Worm (Caenorhabditis elegans) whole organism, mixed stage, embryonic: Measurements from ENCODE around the gene Y50D4B.2.

Source experiments
- M03D4.4 ChIP-seq: sonication (generic microtip); optimal IDR thresholded peaks from 2 replicates; lab custom pipeline; 2017; ENCODE audit warnings: mild to moderate bottlenecking, missing genetic modification characterization, missing compliant biosample characterization
- bed-3 ChIP-seq: fragments of 200-800 bp; sonication (Bioruptor generic); optimal IDR thresholded peaks from 3 replicates; lab custom pipeline; 2018; ENCODE audit warnings: mild to moderate bottlenecking, missing genetic modification characterization, moderate library complexity, missing compliant biosample characterization
- ceh-39 ChIP-seq: fragments of 150-350 bp; optimal IDR thresholded peaks from 2 replicates; lab custom pipeline; 2014; ENCODE audit warnings: missing biosample characterization, missing genetic modification characterization
- ceh-43 ChIP-seq: fragments of 200-800 bp; sonication (Bioruptor generic); optimal IDR thresholded peaks from 2 replicates; lab custom pipeline; 2018; ENCODE audit warnings: mild to moderate bottlenecking, missing genetic modification characterization, moderate library complexity, missing compliant biosample characterization
- ceh-83 ChIP-seq: fragments of 200-800 bp; sonication (Bioruptor generic); optimal IDR thresholded peaks from 2 replicates; lab custom pipeline; 2018; ENCODE audit warnings: mild to moderate bottlenecking, missing genetic modification characterization, missing compliant biosample characterization
- ces-1 ChIP-seq: fragments of 150-350 bp; optimal IDR thresholded peaks from 2 replicates; lab custom pipeline; 2014; ENCODE audit warnings: missing biosample characterization, missing genetic modification reagents, missing genetic modification characterization
- cnd-1 ChIP-seq: fragments of 200-800 bp; sonication (Bioruptor generic); optimal IDR thresholded peaks from 2 replicates; lab custom pipeline; 2018; ENCODE audit warnings: mild to moderate bottlenecking, missing genetic modification characterization, missing compliant biosample characterization
- drap-1 ChIP-seq: fragments of 200-800 bp; sonication (Bioruptor generic); optimal IDR thresholded peaks from 3 replicates; lab custom pipeline; 2018; ENCODE audit warnings: mild to moderate bottlenecking, missing genetic modification characterization, missing compliant biosample characterization
- elt-3 ChIP-seq: fragments of 150-350 bp; optimal IDR thresholded peaks from 2 replicates; lab custom pipeline; 2014; ENCODE audit warnings: missing biosample characterization, missing genetic modification characterization
- flh-1 ChIP-seq: fragments of 200-800 bp; sonication (Bioruptor generic); optimal IDR thresholded peaks from 2 replicates; lab custom pipeline; 2018; ENCODE audit warnings: mild to moderate bottlenecking, missing genetic modification characterization, moderate library complexity, missing compliant biosample characterization
- ham-2 ChIP-seq: fragments of 200-800 bp; sonication (Bioruptor generic); optimal IDR thresholded peaks from 2 replicates; lab custom pipeline; 2018; ENCODE audit warnings: mild to moderate bottlenecking, missing genetic modification characterization, missing compliant biosample characterization
- hlh-1 ChIP-seq: fragments of 150-350 bp; optimal IDR thresholded peaks from 2 replicates; lab custom pipeline; 2014; ENCODE audit warnings: missing biosample characterization, missing genetic modification reagents, missing genetic modification characterization
- lin-13 ChIP-seq: fragments of 150-350 bp; optimal IDR thresholded peaks from 2 replicates; lab custom pipeline; 2014; ENCODE audit warnings: missing biosample characterization, missing genetic modification characterization
- lin-32 ChIP-seq: fragments of 200-800 bp; sonication (Bioruptor generic); optimal IDR thresholded peaks from 2 replicates; lab custom pipeline; 2018; ENCODE audit warnings: mild to moderate bottlenecking, missing genetic modification characterization, missing compliant biosample characterization
- mab-5 ChIP-seq: fragments of 150-350 bp; optimal IDR thresholded peaks from 2 replicates; lab custom pipeline; 2014; ENCODE audit warnings: missing biosample characterization, missing genetic modification characterization
- mep-1 ChIP-seq: fragments of 150-350 bp; optimal IDR thresholded peaks from 2 replicates; lab custom pipeline; 2017; ENCODE audit warnings: missing biosample characterization, missing genetic modification reagents, missing genetic modification characterization, inconsistent platforms
- mls-2 ChIP-seq: sonication (generic microtip); optimal IDR thresholded peaks from 2 replicates; lab custom pipeline; 2016; ENCODE audit warnings: mild to moderate bottlenecking, missing genetic modification characterization, moderate library complexity, missing compliant biosample characterization
- nhr-12 ChIP-seq: fragments of 150-350 bp; optimal IDR thresholded peaks from 2 replicates; lab custom pipeline; 2014; ENCODE audit warnings: missing biosample characterization, missing genetic modification characterization
- nhr-2 ChIP-seq: fragments of 150-350 bp; optimal IDR thresholded peaks from 2 replicates; lab custom pipeline; 2014; ENCODE audit warnings: missing biosample characterization, missing genetic modification characterization
- nhr-28 ChIP-seq: fragments of 150-350 bp; optimal IDR thresholded peaks from 2 replicates; lab custom pipeline; 2014; ENCODE audit warnings: missing biosample characterization, missing genetic modification characterization
- nhr-76 ChIP-seq: sonication (generic microtip); optimal IDR thresholded peaks from 2 replicates; lab custom pipeline; 2017; ENCODE audit warnings: missing biosample characterization, missing genetic modification characterization
- sem-2 ChIP-seq: fragments of 200-800 bp; sonication (Bioruptor generic); optimal IDR thresholded peaks from 2 replicates; lab custom pipeline; 2018; ENCODE audit warnings: mild to moderate bottlenecking, missing genetic modification characterization, missing compliant biosample characterization
- sptf-1 ChIP-seq: sonication (generic microtip); optimal IDR thresholded peaks from 2 replicates; lab custom pipeline; 2017; ENCODE audit warnings: mild to moderate bottlenecking, missing genetic modification characterization, moderate library complexity, missing compliant biosample characterization
- tbx-8 ChIP-seq: fragments of 200-800 bp; sonication (Bioruptor generic); optimal IDR thresholded peaks from 2 replicates; lab custom pipeline; 2018; ENCODE audit warnings: mild to moderate bottlenecking, missing genetic modification characterization, moderate library complexity, missing compliant biosample characterization
- unc-120 ChIP-seq: sonication (generic microtip); optimal IDR thresholded peaks from 2 replicates; lab custom pipeline; 2017; ENCODE audit warnings: missing genetic modification characterization, missing compliant biosample characterization; ENCODE audit not compliant: poor library complexity, severe bottlenecking
- unc-39 ChIP-seq: fragments of 150-350 bp; optimal IDR thresholded peaks from 2 replicates; lab custom pipeline; 2014; ENCODE audit warnings: missing biosample characterization, missing genetic modification characterization
- unc-62 ChIP-seq: fragments of 150-350 bp; optimal IDR thresholded peaks from 2 replicates; lab custom pipeline; 2014; ENCODE audit warnings: missing biosample characterization, missing genetic modification reagents, missing genetic modification characterization
- zip-8 ChIP-seq: fragments of 150-350 bp; optimal IDR thresholded peaks from 2 replicates; lab custom pipeline; 2014; ENCODE audit warnings: missing biosample characterization, missing genetic modification characterization

Y50D4B.2 gene

ce11 chrV:1133223-1133622 lies 32.8 kb downstream of the Y50D4B.2 start:
- TF ChIP-seq nhr-76 (tag; lab: Kevin White, UChicago) = no peak
- no peak for TF ChIP-seq flh-1 (GFP tag; lab: Kevin White, UChicago)
- no peak for TF ChIP-seq mep-1 (tag; lab: Kevin White, UChicago)
- TF ChIP-seq drap-1 (GFP tag; lab: Kevin White, UChicago) = no peak
- TF ChIP-seq nhr-12 = no peak
- TF ChIP-seq unc-39 (tag; lab: Kevin White, UChicago) = no peak

ce11 chrV:1133840-1134239 lies 33.5 kb downstream of the Y50D4B.2 start, which contains the start of gene cpr-5:
Gene cpr-5 (minus strand): TSS chrV:1134036.
- no peak for TF ChIP-seq drap-1 (GFP tag; lab: Kevin White, UChicago)
- no peak for TF ChIP-seq sem-2
- no peak for TF ChIP-seq nhr-2 (tag; lab: Kevin White, UChicago)
- no peak for TF ChIP-seq ham-2 (GFP tag; lab: Kevin White, UChicago)
- TF ChIP-seq unc-120 (tag; lab: Kevin White, UChicago) = no peak
- no peak for TF ChIP-seq hlh-1 (tag; lab: Kevin White, UChicago)
- no peak for TF ChIP-seq tbx-8 (GFP tag; lab: Kevin White, UChicago)
- TF ChIP-seq nhr-12 = no peak
- no peak for TF ChIP-seq sptf-1 (tag; lab: Kevin White, UChicago)
- TF ChIP-seq mab-5 (tag; lab: Kevin White, UChicago) = no peak
- TF ChIP-seq unc-62 (GFP tag; lab: Kevin White, UChicago) = no peak
- no peak for TF ChIP-seq mls-2 (tag; lab: Kevin White, UChicago)
- no peak for TF ChIP-seq lin-13 (tag; lab: Kevin White, UChicago)
- TF ChIP-seq flh-1 (GFP tag; lab: Kevin White, UChicago) = no peak
- no peak for TF ChIP-seq elt-3 (tag; lab: Kevin White, UChicago)
- no peak for TF ChIP-seq nhr-76 (tag; lab: Kevin White, UChicago)
- no peak for TF ChIP-seq nhr-28 (tag; lab: Kevin White, UChicago)
- TF ChIP-seq ceh-83 (GFP tag; lab: Kevin White, UChicago) = no peak
- TF ChIP-seq ceh-39 (tag; lab: Kevin White, UChicago) = no peak
- no peak for TF ChIP-seq ces-1

ce11 chrV:1134302-1134701 lies 33.9 kb downstream of the Y50D4B.2 start, which contains the start of gene cpr-8:
Gene cpr-8 (plus strand): TSS chrV:1134602.
- no peak for TF ChIP-seq flh-1 (GFP tag; lab: Kevin White, UChicago)
- no peak for TF ChIP-seq mab-5 (tag; lab: Kevin White, UChicago)
- TF ChIP-seq unc-120 (tag; lab: Kevin White, UChicago) = no peak

- no peak for TF ChIP-seq nhr-2 (tag; lab: Kevin White, UChicago)
These were observed 40.4 kb downstream of the Y50D4B.2 start for ce11 chrV:1140806-1141205.

- TF ChIP-seq M03D4.4 (tag; lab: Kevin White, UChicago) (no peak), ceh-43 (GFP tag; lab: Kevin White, UChicago) (no peak), bed-3 (GFP tag; lab: Kevin White, UChicago) (no peak), mls-2 (tag; lab: Kevin White, UChicago) (no peak), cnd-1 (tag; lab: Kevin White, UChicago) (no peak), zip-8 (no peak), elt-3 (tag; lab: Kevin White, UChicago) (no peak), drap-1 (GFP tag; lab: Kevin White, UChicago) (no peak), lin-32 (GFP tag; lab: Kevin White, UChicago) (no peak), unc-120 (tag; lab: Kevin White, UChicago) (no peak)
These were observed 41.1 kb downstream of the Y50D4B.2 start, which contains the start of gene cutl-22 for ce11 chrV:1141433-1141832. Gene cutl-22 (plus strand): TSS chrV:1141733.

- no peak for TF ChIP-seq flh-1 (GFP tag; lab: Kevin White, UChicago)
- no peak for TF ChIP-seq cnd-1 (tag; lab: Kevin White, UChicago)
- TF ChIP-seq nhr-28 (tag; lab: Kevin White, UChicago) = no peak
- TF ChIP-seq lin-13 (tag; lab: Kevin White, UChicago) = no peak
- TF ChIP-seq, all 35 proteins: peak for 0
These were observed 41.9 kb downstream of the Y50D4B.2 start for ce11 chrV:1142251-1142650.
